Worm (Caenorhabditis elegans): ENCODE measurements around the gene prx-12.
A peak's percentile ranks its signal among the peaks of the same experiment; 100 is the strongest.

prx-12 gene

DNA sequence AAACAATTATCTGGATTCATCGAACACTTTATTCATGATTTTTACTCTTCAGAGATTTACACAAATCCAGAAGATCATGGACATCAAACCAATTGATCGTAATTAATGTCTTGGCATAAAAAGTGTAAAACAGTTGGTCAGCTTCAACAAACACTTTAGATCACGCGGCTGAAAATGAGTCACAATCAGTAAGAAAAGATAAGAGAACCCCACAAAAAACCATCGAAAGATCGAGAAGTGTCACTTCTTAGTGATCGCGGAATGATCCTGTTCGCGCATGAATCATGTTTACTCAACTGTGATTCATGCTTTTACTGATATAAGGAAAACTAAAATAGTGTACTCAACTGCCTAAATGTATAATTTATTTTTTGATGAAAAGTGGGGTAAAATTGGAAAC lies 16.4 kb downstream of the prx-12 start (continued):
- TF ChIP-seq dmd-4 (tag; optimal IDR thresholded peaks at IDR 0.05): no peak
- peak in 1 of 2 experiments; percentile 39 for TF ChIP-seq lsy-2 (tag; optimal IDR thresholded peaks at IDR 0.05)
- TF ChIP-seq unc-39 (tag; optimal IDR thresholded peaks at IDR 0.05): no peak
- no peak for TF ChIP-seq snpc-4 (tag; optimal IDR thresholded peaks at IDR 0.05)
- no peak for TF ChIP-seq nhr-11 (tag; optimal IDR thresholded peaks at IDR 0.05)
- peak; percentile 70 for TF ChIP-seq sma-3 (GFP tag; optimal IDR thresholded peaks at IDR 0.05)
- TF ChIP-seq F13H6.1 (tag; optimal IDR thresholded peaks at IDR 0.05): peak; percentile 66
- no peak for TF ChIP-seq Y55F3AM.14 (GFP tag; optimal IDR thresholded peaks at IDR 0.05)
- peak; percentile 63 for TF ChIP-seq C34F6.9 (tag; optimal IDR thresholded peaks at IDR 0.05)

DNA sequence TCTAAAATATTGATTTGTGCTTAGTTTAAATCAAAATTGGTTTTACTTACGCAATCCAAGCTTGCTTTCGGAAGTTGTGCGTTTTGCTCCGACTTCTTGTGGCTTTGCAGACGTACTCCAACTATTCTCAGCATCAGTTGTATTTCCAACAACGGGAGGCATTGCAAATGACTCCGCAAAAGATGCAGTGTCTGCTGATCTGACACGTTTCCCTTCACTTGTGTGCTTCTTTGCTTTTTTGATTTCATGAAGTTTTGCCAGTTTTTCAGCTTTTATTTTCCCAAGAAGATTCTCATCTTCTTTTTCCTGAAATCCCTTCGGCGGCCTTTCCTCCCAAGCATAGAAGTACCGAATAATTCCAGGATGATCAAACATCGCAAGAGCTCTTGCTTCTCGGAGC lies 18.6 kb downstream of the prx-12 start:
- TF ChIP-seq snpc-4 (tag; optimal IDR thresholded peaks at IDR 0.05) (no peak), ama-1 (optimal IDR thresholded peaks at IDR 0.05) (no peak), nhr-12 (tag; optimal IDR thresholded peaks at IDR 0.05) (no peak), ZK546.5 (tag; optimal IDR thresholded peaks at IDR 0.05) (no peak), ztf-4 (tag; optimal IDR thresholded peaks at IDR 0.05) (no peak), nhr-10 (tag; optimal IDR thresholded peaks at IDR 0.05) (no peak), nhr-25 (tag; optimal IDR thresholded peaks at IDR 0.05) (no peak), unc-62 (GFP tag; optimal IDR thresholded peaks at IDR 0.05) (no peak), C34F6.9 (tag; optimal IDR thresholded peaks at IDR 0.05) (no peak), sma-3 (GFP tag; optimal IDR thresholded peaks at IDR 0.05) (no peak), ztf-11 (tag; optimal IDR thresholded peaks at IDR 0.05) (no peak), alr-1 (tag; optimal IDR thresholded peaks at IDR 0.05) (no peak), unc-55 (GFP tag; optimal IDR thresholded peaks at IDR 0.05) (no peak), unc-39 (tag; optimal IDR thresholded peaks at IDR 0.05) (no peak), sma-9 (GFP tag; optimal IDR thresholded peaks at IDR 0.05) (no peak), sma-9 (tag; optimal IDR thresholded peaks at IDR 0.05) (no peak), nhr-11 (tag; optimal IDR thresholded peaks at IDR 0.05) (no peak), elt-3 (tag; optimal IDR thresholded peaks at IDR 0.05) (no peak), mbf-1 (tag; optimal IDR thresholded peaks at IDR 0.05) (no peak)

DNA sequence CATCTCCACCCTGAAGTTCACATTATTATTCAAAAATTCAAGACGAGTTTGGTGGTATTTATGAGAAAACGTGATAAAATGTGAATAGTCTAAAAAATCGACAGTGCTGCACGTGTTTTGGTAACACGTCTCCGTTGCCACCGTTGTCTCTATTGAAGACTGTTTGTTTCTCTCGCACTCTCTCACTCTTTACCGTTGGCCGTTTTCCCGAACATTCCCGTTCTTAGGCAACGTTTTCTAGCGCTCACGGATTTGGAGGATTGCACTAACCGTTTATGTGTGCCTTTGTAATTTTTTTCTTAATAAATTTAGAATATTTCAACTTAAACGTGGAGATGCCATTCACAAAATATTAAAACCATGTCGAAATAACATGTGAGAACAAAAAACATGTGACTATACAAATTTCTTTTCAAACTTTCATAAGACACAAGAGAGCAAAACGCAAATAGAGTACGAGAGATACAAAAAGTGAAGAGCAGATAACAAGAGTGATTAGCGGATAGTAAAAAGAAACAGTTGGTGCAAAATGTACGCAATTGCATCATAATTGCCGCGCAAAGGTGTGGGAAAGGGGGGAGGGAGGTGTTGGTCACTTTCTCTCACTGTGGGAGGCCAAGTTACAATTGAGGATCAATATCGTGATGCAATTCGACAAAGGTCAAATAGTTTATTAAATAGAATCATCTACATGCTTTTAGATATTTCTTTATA lies 21.9 kb downstream of the prx-12 start, which contains the start of gene pek-1:
pek-1 (minus strand) TSS at position 51 of the 714 bp plus-strand sequence.
- TF ChIP-seq zag-1 (tag; optimal IDR thresholded peaks at IDR 0.05): no peak
- TF ChIP-seq elt-3 (tag; optimal IDR thresholded peaks at IDR 0.05): no peak
- no peak for TF ChIP-seq ama-1 (optimal IDR thresholded peaks at IDR 0.05)
- no peak for TF ChIP-seq nhr-77 (tag; optimal IDR thresholded peaks at IDR 0.05)
- TF ChIP-seq elt-1 (tag; optimal IDR thresholded peaks at IDR 0.05): no peak
- TF ChIP-seq nhr-129 (tag; optimal IDR thresholded peaks at IDR 0.05): peak; percentile 96
- no peak for TF ChIP-seq ZK546.5 (tag; optimal IDR thresholded peaks at IDR 0.05)
- no peak for TF ChIP-seq nhr-6 (tag; optimal IDR thresholded peaks at IDR 0.05)
- TF ChIP-seq nhr-237 (tag; optimal IDR thresholded peaks at IDR 0.05): no peak
- TF ChIP-seq lin-13 (GFP tag; optimal IDR thresholded peaks at IDR 0.05): peak; percentile 14
- peak; percentile 71 for TF ChIP-seq C34F6.9 (tag; optimal IDR thresholded peaks at IDR 0.05)
- peak; percentile 17 for TF ChIP-seq unc-55 (GFP tag; optimal IDR thresholded peaks at IDR 0.05)
- TF ChIP-seq ztf-1 (GFP tag; conservative IDR thresholded peaks at IDR 0.05): no peak
- no peak for TF ChIP-seq mab-5 (tag; optimal IDR thresholded peaks at IDR 0.05)
- TF ChIP-seq crh-2 (tag; optimal IDR thresholded peaks at IDR 0.05): peak; percentile 64
- TF ChIP-seq gmeb-1 (tag; optimal IDR thresholded peaks at IDR 0.05): peak; percentile 6
- no peak for TF ChIP-seq mbf-1 (tag; optimal IDR thresholded peaks at IDR 0.05)
- no peak for TF ChIP-seq Y55F3AM.14 (GFP tag; optimal IDR thresholded peaks at IDR 0.05)
- TF ChIP-seq nhr-12 (tag; optimal IDR thresholded peaks at IDR 0.05): no peak
- no peak for TF ChIP-seq fos-1 (tag; optimal IDR thresholded peaks at IDR 0.05)
- TF ChIP-seq peb-1 (tag; optimal IDR thresholded peaks at IDR 0.05): no peak
- TF ChIP-seq R02D3.7 (tag; optimal IDR thresholded peaks at IDR 0.05): no peak
- peak in 1 of 2 experiments; percentile 72 for TF ChIP-seq mdl-1 (tag; optimal IDR thresholded peaks at IDR 0.05)
- no peak for TF ChIP-seq aly-2 (tag; optimal IDR thresholded peaks at IDR 0.05)
- TF ChIP-seq unc-39 (tag; optimal IDR thresholded peaks at IDR 0.05): no peak
- TF ChIP-seq ceh-82 (tag; optimal IDR thresholded peaks at IDR 0.05): no peak
- peak; percentile 14 to 54 for TF ChIP-seq lsy-2 (tag; optimal IDR thresholded peaks at IDR 0.05)
- TF ChIP-seq blmp-1 (tag; optimal IDR thresholded peaks at IDR 0.05; ENCODE audit: insufficient read depth): peak; percentile 74
- TF ChIP-seq sma-3 (GFP tag; optimal IDR thresholded peaks at IDR 0.05): peak; percentile 55
- peak; percentile 65 for TF ChIP-seq nhr-25 (tag; optimal IDR thresholded peaks at IDR 0.05)
- TF ChIP-seq alr-1 (tag; optimal IDR thresholded peaks at IDR 0.05): no peak
- peak; percentile 75 for TF ChIP-seq F13H6.1 (tag; optimal IDR thresholded peaks at IDR 0.05)
- TF ChIP-seq nhr-10 (tag; optimal IDR thresholded peaks at IDR 0.05): no peak
- TF ChIP-seq egl-27 (tag; optimal IDR thresholded peaks at IDR 0.05): no peak
- TF ChIP-seq dmd-4 (tag; optimal IDR thresholded peaks at IDR 0.05): no peak
- TF ChIP-seq lin-11 (tag; optimal IDR thresholded peaks at IDR 0.05): no peak
- TF ChIP-seq ceh-16 (tag; optimal IDR thresholded peaks at IDR 0.05): no peak
- no peak for TF ChIP-seq ztf-4 (tag; optimal IDR thresholded peaks at IDR 0.05)
- no peak for TF ChIP-seq nhr-23 (tag; optimal IDR thresholded peaks at IDR 0.05)
- peak; percentile 12 for TF ChIP-seq nhr-21 (tag; optimal IDR thresholded peaks at IDR 0.05)
- TF ChIP-seq nhr-11 (tag; optimal IDR thresholded peaks at IDR 0.05): no peak
- TF ChIP-seq lin-39 (tag; optimal IDR thresholded peaks at IDR 0.05): no peak
- TF ChIP-seq snpc-4 (tag; optimal IDR thresholded peaks at IDR 0.05): no peak

Data from whole organism, L2 larva.